Worm (Caenorhabditis elegans): ENCODE measurements around the gene acl-12.

Gene acl-12

ce11 chrX:7452606-7453005 lies 10.2 kb upstream of the acl-12 start:
- TF ChIP-seq K02D7.2 (tag; optimal IDR thresholded peaks at IDR 0.05) (no peak), hlh-6 (tag; optimal IDR thresholded peaks at IDR 0.05) (no peak), fax-1 (tag; optimal IDR thresholded peaks at IDR 0.05) (no peak), K09A11.1 (tag; optimal IDR thresholded peaks at IDR 0.05; ENCODE audit: insufficient read depth) (no peak), unc-3 (GFP tag; conservative IDR thresholded peaks at IDR 0.05) (no peak), unc-3 (tag; optimal IDR thresholded peaks at IDR 0.05) (no peak), ceh-22 (tag; optimal IDR thresholded peaks at IDR 0.05) (no peak), nfya-1 (tag; optimal IDR thresholded peaks at IDR 0.05) (no peak), unc-86 (tag; optimal IDR thresholded peaks at IDR 0.05) (no peak), eyg-1 (tag; optimal IDR thresholded peaks at IDR 0.05) (no peak), sdc-2 (tag; optimal IDR thresholded peaks at IDR 0.05) (no peak), hlh-13 (GFP tag; optimal IDR thresholded peaks at IDR 0.05) (no peak), ceh-24 (tag; optimal IDR thresholded peaks at IDR 0.05) (no peak), ceh-14 (tag; optimal IDR thresholded peaks at IDR 0.05) (no peak), ceh-19 (GFP tag; optimal IDR thresholded peaks at IDR 0.05) (no peak), ceh-45 (GFP tag; IDR thresholded peaks at IDR 0.05) (no peak)

- TF ChIP-seq lim-6 (tag; optimal IDR thresholded peaks at IDR 0.05): no peak
- TF ChIP-seq hlh-30 (tag; optimal IDR thresholded peaks at IDR 0.05; ENCODE audit: insufficient read depth): no peak
- no peak for TF ChIP-seq T23F11.4 (GFP tag; optimal IDR thresholded peaks at IDR 0.05)
- TF ChIP-seq C08G9.2 (tag; optimal IDR thresholded peaks at IDR 0.05): no peak
- TF ChIP-seq elt-4 (tag; optimal IDR thresholded peaks at IDR 0.05): no peak
- TF ChIP-seq K09A11.1 (tag; optimal IDR thresholded peaks at IDR 0.05; ENCODE audit: insufficient read depth): no peak
Measured at ce11 chrX:7447340-7447739, 5.0 kb upstream of the acl-12 start.

ce11 chrX:7446485-7446884 lies 4.1 kb upstream of the acl-12 start:
- TF ChIP-seq che-1 (tag; optimal IDR thresholded peaks at IDR 0.05) (no peak), ets-4 (tag; optimal IDR thresholded peaks at IDR 0.05) (no peak), elt-4 (tag; optimal IDR thresholded peaks at IDR 0.05) (no peak), C38D4.7 (GFP tag; optimal IDR thresholded peaks at IDR 0.05) (no peak), fkh-10 (GFP tag; optimal IDR thresholded peaks at IDR 0.05) (no peak), K09A11.1 (tag; optimal IDR thresholded peaks at IDR 0.05; ENCODE audit: insufficient read depth) (no peak), nhr-11 (tag; optimal IDR thresholded peaks at IDR 0.05) (no peak), C08G9.2 (tag; optimal IDR thresholded peaks at IDR 0.05) (no peak), K02D7.2 (tag; optimal IDR thresholded peaks at IDR 0.05) (no peak), hlh-8 (tag; optimal IDR thresholded peaks at IDR 0.05) (no peak), ceh-6 (GFP tag; optimal IDR thresholded peaks at IDR 0.05) (no peak), rnt-1 (tag; optimal IDR thresholded peaks at IDR 0.05) (no peak), Y22D7AL.16 (tag; optimal IDR thresholded peaks at IDR 0.05) (no peak), pag-3 (tag; optimal IDR thresholded peaks at IDR 0.05; ENCODE audit: borderline replicate concordance) (no peak), ceh-34 (tag; optimal IDR thresholded peaks at IDR 0.05) (no peak), sox-4 (tag; optimal IDR thresholded peaks at IDR 0.05) (no peak), eyg-1 (tag; optimal IDR thresholded peaks at IDR 0.05) (no peak), ttx-3 (tag; optimal IDR thresholded peaks at IDR 0.05) (no peak), elt-2 (tag; optimal IDR thresholded peaks at IDR 0.05) (no peak)

- TF ChIP-seq ceh-19 (GFP tag; optimal IDR thresholded peaks at IDR 0.05): no peak
- no peak for TF ChIP-seq F13H6.1 (tag; optimal IDR thresholded peaks at IDR 0.05)
- TF ChIP-seq elt-2 (tag; optimal IDR thresholded peaks at IDR 0.05): peak; percentile 28
- TF ChIP-seq C38D4.7 (GFP tag; optimal IDR thresholded peaks at IDR 0.05): no peak
Measured at ce11 chrX:7445734-7446133, 3.4 kb upstream of the acl-12 start.
